Worm (Caenorhabditis elegans) whole organism, L1 larva: ENCODE measurements around the gene E02H9.6.

Source experiments
- C16A3.4 ChIP-seq: fragments of 150-350 bp; optimal IDR thresholded peaks from 2 replicates; lab custom pipeline; 2014; ENCODE audit warnings: missing biosample characterization, missing genetic modification characterization
- C34B4.2 ChIP-seq: sonication (generic microtip); optimal IDR thresholded peaks from 2 replicates; lab custom pipeline; 2017; ENCODE audit warnings: mild to moderate bottlenecking, missing genetic modification characterization, missing compliant biosample characterization
- Y116A8C.19 ChIP-seq: sonication (generic microtip); optimal IDR thresholded peaks from 2 replicates; lab custom pipeline; 2016; ENCODE audit warnings: missing compliant biosample characterization, missing genetic modification characterization, borderline replicate concordance
- aha-1 ChIP-seq: fragments of 150-350 bp; optimal IDR thresholded peaks from 2 replicates; lab custom pipeline; 2014; ENCODE audit warnings: missing biosample characterization, missing genetic modification characterization
- alr-1 ChIP-seq: fragments of 200-800 bp; sonication (Bioruptor generic); optimal IDR thresholded peaks from 2 replicates; lab custom pipeline; 2018; ENCODE audit warnings: borderline replicate concordance, mild to moderate bottlenecking, missing genetic modification characterization, missing compliant biosample characterization
- aly-2 ChIP-seq: fragments of 150-350 bp; optimal IDR thresholded peaks from 2 replicates; lab custom pipeline; 2014; ENCODE audit warnings: missing biosample characterization, missing genetic modification characterization
- blmp-1 ChIP-seq: fragments of 150-350 bp; optimal IDR thresholded peaks from 2 replicates; lab custom pipeline; 2014; ENCODE audit warnings: missing biosample characterization, missing genetic modification characterization
- ceh-8 ChIP-seq: fragments of 200-800 bp; sonication (Bioruptor generic); optimal IDR thresholded peaks from 2 replicates; lab custom pipeline; 2018; ENCODE audit warnings: mild to moderate bottlenecking, missing genetic modification characterization, moderate library complexity, missing compliant biosample characterization
- ces-1 ChIP-seq: fragments of 150-350 bp; optimal IDR thresholded peaks from 2 replicates; lab custom pipeline; 2014; ENCODE audit warnings: missing biosample characterization, missing genetic modification reagents, missing genetic modification characterization
- dpl-1 ChIP-seq, 3 experiments: fragments of 150-350 bp in 2 of 3; sonication (generic microtip) in 1 of 3; optimal IDR thresholded peaks; 2 replicates each; lab custom pipeline; 2014 to 2017; ENCODE audit warnings: missing biosample characterization in 3 of 3, missing genetic modification characterization in 3 of 3, missing genetic modification reagents in 3 of 3
- dsc-1 ChIP-seq: sonication (generic microtip); optimal IDR thresholded peaks from 2 replicates; lab custom pipeline; 2016; ENCODE audit warnings: mild to moderate bottlenecking, missing genetic modification characterization, missing compliant biosample characterization
- efl-1 ChIP-seq, 4 experiments: fragments of 150-350 bp; optimal IDR thresholded peaks in 3 of 4; peaks in 1 of 4; 1 replicate in 1 of 4; 2 replicates in 3 of 4; lab custom pipeline; 2014; ENCODE audit warnings: missing biosample characterization in 2 of 4, missing genetic modification characterization in 2 of 4, missing genetic modification reagents in 2 of 4
- egl-27 ChIP-seq, 2 experiments: fragments of 150-350 bp in 1 of 2; sonication (generic microtip); optimal IDR thresholded peaks; 3 replicates each; lab custom pipeline; 2017 to 2018; ENCODE audit warnings: missing biosample characterization in 2 of 2, missing genetic modification characterization in 2 of 2, missing genetic modification reagents in 2 of 2
- fkh-10 ChIP-seq: sonication (generic microtip); optimal IDR thresholded peaks from 2 replicates; lab custom pipeline; 2017; ENCODE audit warnings: missing biosample characterization, missing genetic modification reagents, missing genetic modification characterization
- fkh-4 ChIP-seq: sonication (generic microtip); optimal IDR thresholded peaks from 2 replicates; lab custom pipeline; 2016; ENCODE audit warnings: missing compliant biosample characterization, missing genetic modification characterization, borderline replicate concordance
- fkh-8 ChIP-seq: sonication (generic microtip); optimal IDR thresholded peaks from 2 replicates; lab custom pipeline; 2016; ENCODE audit warnings: mild to moderate bottlenecking, missing genetic modification characterization, missing compliant biosample characterization
- fos-1 ChIP-seq: fragments of 150-350 bp; optimal IDR thresholded peaks from 2 replicates; lab custom pipeline; 2014; ENCODE audit warnings: missing biosample characterization, missing genetic modification characterization
- grh-1 ChIP-seq: fragments of 200-800 bp; sonication (Bioruptor generic); IDR thresholded peaks from 2 replicates; pipeline ENCODE4 v1.3.6; 2022; ENCODE audit warnings: missing genetic modification reagents, missing genetic modification characterization, missing compliant biosample characterization
- hlh-17 ChIP-seq: fragments of 200-800 bp; sonication (Bioruptor generic); optimal IDR thresholded peaks from 2 replicates; lab custom pipeline; 2018; ENCODE audit warnings: missing genetic modification characterization, mild to moderate bottlenecking, missing compliant biosample characterization, moderate library complexity, borderline replicate concordance
- isw-1 ChIP-seq: fragments of 200-800 bp; sonication (Bioruptor generic); IDR thresholded peaks from 2 replicates; pipeline ENCODE4 v1.3.6; 2022; ENCODE audit warnings: missing genetic modification characterization, missing compliant biosample characterization
- jun-1 ChIP-seq: fragments of 150-350 bp; optimal IDR thresholded peaks from 2 replicates; lab custom pipeline; 2014; ENCODE audit warnings: missing biosample characterization, missing genetic modification reagents, missing genetic modification characterization
- lin-13 ChIP-seq: fragments of 150-350 bp; optimal IDR thresholded peaks from 2 replicates; lab custom pipeline; 2014; ENCODE audit warnings: missing biosample characterization, missing genetic modification reagents, missing genetic modification characterization
- lin-15B ChIP-seq: fragments of 150-350 bp; sonication (generic microtip); optimal IDR thresholded peaks from 3 replicates; lab custom pipeline; 2014; ENCODE audit warnings: missing biosample characterization, missing genetic modification characterization
- lir-3 ChIP-seq: sonication (generic microtip); optimal IDR thresholded peaks from 2 replicates; lab custom pipeline; 2016; ENCODE audit warnings: mild to moderate bottlenecking, missing genetic modification characterization, moderate library complexity, missing compliant biosample characterization; ENCODE audit not compliant: poor library complexity
- mdl-1 ChIP-seq, 2 experiments: fragments of 150-350 bp; optimal IDR thresholded peaks; 2 replicates each; lab custom pipeline; 2014 to 2017; ENCODE audit warnings: missing biosample characterization in 2 of 2, missing genetic modification characterization in 2 of 2, inconsistent platforms in 1 of 2
- mep-1 ChIP-seq: fragments of 150-350 bp; optimal IDR thresholded peaks from 2 replicates; lab custom pipeline; 2014; ENCODE audit warnings: missing biosample characterization, missing genetic modification characterization
- nhr-11 ChIP-seq: fragments of 150-350 bp; optimal IDR thresholded peaks from 2 replicates; lab custom pipeline; 2014; ENCODE audit warnings: missing biosample characterization, missing genetic modification characterization
- nhr-237 ChIP-seq: fragments of 150-350 bp; optimal IDR thresholded peaks from 2 replicates; lab custom pipeline; 2014; ENCODE audit warnings: missing biosample characterization, missing genetic modification characterization
- nhr-28 ChIP-seq: fragments of 150-350 bp; optimal IDR thresholded peaks from 2 replicates; lab custom pipeline; 2014; ENCODE audit warnings: missing biosample characterization, missing genetic modification characterization
- nhr-47 ChIP-seq: sonication (generic microtip); optimal IDR thresholded peaks from 2 replicates; lab custom pipeline; 2016; ENCODE audit warnings: mild to moderate bottlenecking, missing genetic modification characterization, moderate library complexity, missing compliant biosample characterization
- nhr-76 ChIP-seq: sonication (generic microtip); optimal IDR thresholded peaks from 2 replicates; lab custom pipeline; 2017; ENCODE audit warnings: missing biosample characterization, missing genetic modification characterization
- nhr-85 ChIP-seq: sonication (generic microtip); peaks from one replicate; lab custom pipeline; 2016; ENCODE audit warnings: missing genetic modification characterization, inconsistent platforms, missing compliant biosample characterization
- pag-3 ChIP-seq: sonication (generic microtip); optimal IDR thresholded peaks from 2 replicates; lab custom pipeline; 2017; ENCODE audit warnings: missing genetic modification characterization, mild to moderate bottlenecking, missing compliant biosample characterization, antibody characterized with exemption, borderline replicate concordance; ENCODE audit not compliant: insufficient read depth
- pax-3 ChIP-seq: fragments of 200-800 bp; sonication (Bioruptor generic); optimal IDR thresholded peaks from 2 replicates; lab custom pipeline; 2018; ENCODE audit warnings: mild to moderate bottlenecking, missing genetic modification characterization, moderate library complexity, missing compliant biosample characterization
- pqm-1 ChIP-seq: sonication (generic microtip); optimal IDR thresholded peaks from 3 replicates; lab custom pipeline; 2017; ENCODE audit warnings: missing biosample characterization, missing genetic modification characterization
- skn-1 ChIP-seq: fragments of 150-350 bp; optimal IDR thresholded peaks from 2 replicates; lab custom pipeline; 2014; ENCODE audit warnings: missing biosample characterization, missing genetic modification characterization
- snu-23 ChIP-seq: sonication (generic microtip); optimal IDR thresholded peaks from 2 replicates; lab custom pipeline; 2016; ENCODE audit warnings: missing genetic modification characterization, missing compliant biosample characterization
- sox-4 ChIP-seq: sonication (generic microtip); optimal IDR thresholded peaks from 2 replicates; lab custom pipeline; 2016; ENCODE audit warnings: missing genetic modification characterization, missing compliant biosample characterization
- sptf-1 ChIP-seq: fragments of 150-350 bp; optimal IDR thresholded peaks from 2 replicates; lab custom pipeline; 2014; ENCODE audit warnings: missing biosample characterization, missing genetic modification characterization
- swsn-7 ChIP-seq: sonication (generic microtip); optimal IDR thresholded peaks from 2 replicates; lab custom pipeline; 2016; ENCODE audit warnings: missing genetic modification characterization, missing compliant biosample characterization
- tbx-2 ChIP-seq: sonication (generic microtip); optimal IDR thresholded peaks from 2 replicates; lab custom pipeline; 2016; ENCODE audit warnings: missing genetic modification characterization, missing compliant biosample characterization
- tlp-1 ChIP-seq: fragments of 150-350 bp; optimal IDR thresholded peaks from 2 replicates; lab custom pipeline; 2014; ENCODE audit warnings: missing biosample characterization, missing genetic modification characterization
- unc-130 ChIP-seq: fragments of 150-350 bp; optimal IDR thresholded peaks from 2 replicates; lab custom pipeline; 2017; ENCODE audit warnings: missing biosample characterization, missing genetic modification characterization, inconsistent platforms
- unc-30 ChIP-seq: sonication (generic microtip); optimal IDR thresholded peaks from 2 replicates; lab custom pipeline; 2017; ENCODE audit warnings: missing biosample characterization, missing genetic modification characterization
- unc-86 ChIP-seq: sonication (generic microtip); optimal IDR thresholded peaks from 2 replicates; lab custom pipeline; 2016; ENCODE audit warnings: missing genetic modification characterization, missing compliant biosample characterization
- unc-98 ChIP-seq: fragments of 200-800 bp; sonication (Bioruptor generic); IDR thresholded peaks from 2 replicates; pipeline ENCODE4 v1.3.6; 2022; ENCODE audit warnings: missing genetic modification characterization, missing compliant biosample characterization
- vab-15 ChIP-seq: sonication (generic microtip); optimal IDR thresholded peaks from 2 replicates; lab custom pipeline; 2017; ENCODE audit warnings: missing genotype, mild to moderate bottlenecking, missing genetic modification characterization, missing compliant biosample characterization
- xbp-1 ChIP-seq: sonication (generic microtip); optimal IDR thresholded peaks from 2 replicates; lab custom pipeline; 2016; ENCODE audit warnings: missing genetic modification characterization, missing compliant biosample characterization
- zag-1 ChIP-seq: fragments of 150-350 bp; optimal IDR thresholded peaks from 2 replicates; lab custom pipeline; 2014; ENCODE audit warnings: missing biosample characterization, missing genetic modification characterization
- ztf-4 ChIP-seq: fragments of 150-350 bp; optimal IDR thresholded peaks from 2 replicates; lab custom pipeline; 2014; ENCODE audit warnings: missing biosample characterization, missing genetic modification characterization

Gene E02H9.6

ce11 chrIII:2401126-2402123, 34.5 kb upstream of the E02H9.6 start, which contains the start of the genes cic-1 and strm-1 (continued):
- TF ChIP-seq ceh-8 (GFP tag; lab: Kevin White, UChicago): no peak
- peak; percentile 60 for TF ChIP-seq C16A3.4 (tag; lab: Kevin White, UChicago)
- no peak for TF ChIP-seq pqm-1 (tag; lab: Kevin White, UChicago)
- peak; percentile 44 for TF ChIP-seq lin-15B (tag; lab: Kevin White, UChicago)
- peak; percentile 57 for TF ChIP-seq xbp-1 (tag; lab: Kevin White, UChicago)
- no peak for TF ChIP-seq vab-15 (tag; lab: Kevin White, UChicago)
- peak; percentile 66 for TF ChIP-seq tbx-2 (tag; lab: Kevin White, UChicago)
- no peak for TF ChIP-seq nhr-28 (tag; lab: Kevin White, UChicago)
- TF ChIP-seq hlh-17 (GFP tag; lab: Kevin White, UChicago): no peak
- TF ChIP-seq nhr-47: peak; percentile 77
- peak; percentile 55 for TF ChIP-seq isw-1 (GFP tag; lab: Robert Waterston, UW)
- no peak for TF ChIP-seq fkh-10 (GFP tag; lab: Kevin White, UChicago)
- no peak for TF ChIP-seq zag-1 (tag; lab: Kevin White, UChicago)
- TF ChIP-seq sox-4 (tag; lab: Kevin White, UChicago): no peak
- TF ChIP-seq ztf-4 (tag; lab: Kevin White, UChicago): no peak
- no peak for TF ChIP-seq unc-98 (GFP tag; lab: Robert Waterston, UW)
- TF ChIP-seq mep-1: peak; percentile 55
- TF ChIP-seq egl-27 (tag; optimal IDR thresholded peaks at IDR 0.05; lab: Kevin White, UChicago): no peak
- no peak for TF ChIP-seq sptf-1 (tag; lab: Kevin White, UChicago)
- TF ChIP-seq unc-30 (tag; lab: Kevin White, UChicago): no peak
- TF ChIP-seq skn-1 (tag; lab: Kevin White, UChicago): peak; percentile 59
- TF ChIP-seq snu-23 (GFP tag; lab: Kevin White, UChicago): peak; percentile 85
- peak; percentile 32 for TF ChIP-seq jun-1
- TF ChIP-seq ces-1 (GFP tag; lab: Kevin White, UChicago): no peak
- TF ChIP-seq nhr-85 (tag; lab: Kevin White, UChicago): peak; percentile 32
- no peak for TF ChIP-seq nhr-76 (tag; lab: Kevin White, UChicago)
- no peak for TF ChIP-seq aha-1
- no peak for TF ChIP-seq fkh-4
- TF ChIP-seq fkh-8 (tag; lab: Kevin White, UChicago): peak; percentile 43
- TF ChIP-seq dsc-1: peak; percentile 55
- no peak for TF ChIP-seq pag-3 (tag; lab: Kevin White, UChicago)
- TF ChIP-seq aly-2 (tag; lab: Kevin White, UChicago): peak; percentile 2
- TF ChIP-seq C34B4.2 (tag; lab: Kevin White, UChicago): no peak
- peak; percentile 64 for TF ChIP-seq swsn-7 (tag; lab: Kevin White, UChicago)
- 0 out of 2 replicates have a peak, but pooled peaks have one; percentile 29 for TF ChIP-seq grh-1 (GFP tag; lab: Robert Waterston, UW)
- peak; percentile 99 for TF ChIP-seq blmp-1 (tag; lab: Kevin White, UChicago)
- no peak for TF ChIP-seq lir-3 (tag; lab: Kevin White, UChicago)
- peak; percentile 80 to 96 for TF ChIP-seq efl-1 (optimal IDR thresholded peaks at IDR 0.05; lab: Kevin White, UChicago)
- TF ChIP-seq efl-1 (GFP tag; optimal IDR thresholded peaks at IDR 0.05 in 1 of 2; lab: Kevin White, UChicago): peak; percentile 96 to 99
- no peak for TF ChIP-seq alr-1 (tag; lab: Kevin White, UChicago)
- TF ChIP-seq lin-13 (GFP tag; lab: Kevin White, UChicago): no peak
- TF ChIP-seq pax-3 (tag; lab: Kevin White, UChicago): no peak
- no peak for TF ChIP-seq mdl-1 (tag; optimal IDR thresholded peaks at IDR 0.05; lab: Kevin White, UChicago)
- TF ChIP-seq tlp-1 (tag; lab: Kevin White, UChicago): no peak
- no peak for TF ChIP-seq nhr-237 (tag; lab: Kevin White, UChicago)
- peak; percentile 62 for TF ChIP-seq unc-86 (tag; lab: Kevin White, UChicago)
- no peak for TF ChIP-seq Y116A8C.19
- no peak for TF ChIP-seq unc-130 (tag; lab: Kevin White, UChicago)
- TF ChIP-seq nhr-11 (tag; lab: Kevin White, UChicago): peak; percentile 50
- TF ChIP-seq dpl-1 (GFP tag; optimal IDR thresholded peaks at IDR 0.05; lab: Kevin White, UChicago): peak; percentile 92 to 96 (median 95)
- peak; percentile 12 for TF ChIP-seq fos-1 (tag; lab: Kevin White, UChicago)
